Fruit fly (Drosophila melanogaster): ENCODE data around the gene ifc.

The ifc gene

DNA sequence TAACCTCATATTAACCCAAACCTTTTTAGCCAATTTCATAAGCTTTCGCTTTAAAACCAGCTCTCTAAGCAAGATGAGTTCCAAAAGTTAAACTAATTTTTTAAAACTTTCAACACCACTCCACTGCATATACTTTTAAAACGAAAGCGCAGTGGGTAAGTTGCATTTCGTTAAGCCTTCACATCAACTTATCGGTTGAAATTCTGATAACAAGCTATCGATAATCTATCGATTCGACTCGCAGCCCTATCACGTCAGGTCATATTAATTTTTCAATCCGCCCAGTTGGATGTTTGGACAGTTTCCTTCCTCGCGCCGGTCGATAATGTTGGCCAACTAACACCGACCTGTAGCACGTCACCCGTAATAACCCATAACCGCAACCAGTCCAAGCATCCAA, at the start of gene ifc (continued):
- TF ChIP-seq HLHmδ (GFP tag; optimal IDR thresholded peaks at IDR 0.05): peak; percentile 19
- no peak for TF ChIP-seq CG11560 (tag; IDR thresholded peaks at IDR 0.05)
- TF ChIP-seq unpg (GFP tag; optimal IDR thresholded peaks at IDR 0.05): peak; percentile 42
- TF ChIP-seq nmo (GFP tag; optimal IDR thresholded peaks at IDR 0.05): peak; percentile 76
- no peak for TF ChIP-seq org-1 (GFP tag; optimal IDR thresholded peaks at IDR 0.05)
- TF ChIP-seq sima (GFP tag; optimal IDR thresholded peaks at IDR 0.05): no peak
- no peak for TF ChIP-seq row (GFP tag; IDR thresholded peaks at IDR 0.05)
- peak; percentile 69 for TF ChIP-seq ERR (GFP tag; optimal IDR thresholded peaks at IDR 0.05)
- TF ChIP-seq Hmr (GFP tag; optimal IDR thresholded peaks at IDR 0.05): peak; percentile 73
- TF ChIP-seq CG3281 (GFP tag; optimal IDR thresholded peaks at IDR 0.05): peak; percentile 50
- TF ChIP-seq Aef1 (GFP tag; IDR thresholded peaks at IDR 0.05): no peak
- TF ChIP-seq CG18262 (tag; optimal IDR thresholded peaks at IDR 0.05): peak; percentile 50
- TF ChIP-seq gsb (GFP tag; IDR thresholded peaks at IDR 0.05): no peak
- peak; percentile 67 for TF ChIP-seq Xbp1 (GFP tag; optimal IDR thresholded peaks at IDR 0.05)
- TF ChIP-seq usp (GFP tag; optimal IDR thresholded peaks at IDR 0.05): no peak
- TF ChIP-seq CG13424 (tag; optimal IDR thresholded peaks at IDR 0.05): peak; percentile 60
- TF ChIP-seq toy (GFP tag; IDR thresholded peaks at IDR 0.05): no peak
- no peak for TF ChIP-seq tup (GFP tag; optimal IDR thresholded peaks at IDR 0.05)
- peak; percentile 41 for TF ChIP-seq pnt (GFP tag; optimal IDR thresholded peaks at IDR 0.05)
- TF ChIP-seq CG14050 (GFP tag; IDR thresholded peaks at IDR 0.05): no peak
- TF ChIP-seq Dip3 (GFP tag; optimal IDR thresholded peaks at IDR 0.05): peak; percentile 51
- TF ChIP-seq Oli (tag; optimal IDR thresholded peaks at IDR 0.05): peak; percentile 23
- peak; percentile 59 for TF ChIP-seq CG1602 (GFP tag; optimal IDR thresholded peaks at IDR 0.05)
- TF ChIP-seq maf-S (GFP tag; optimal IDR thresholded peaks at IDR 0.05): peak; percentile 43
- TF ChIP-seq CG4282 (GFP tag; optimal IDR thresholded peaks at IDR 0.05): peak; percentile 36
- peak; percentile 51 for TF ChIP-seq CG1792 (GFP tag; optimal IDR thresholded peaks at IDR 0.05)
- no peak for TF ChIP-seq Rfx (GFP tag; IDR thresholded peaks at IDR 0.05)
- TF ChIP-seq Kr (GFP tag; optimal IDR thresholded peaks at IDR 0.05): no peak
- peak; percentile 85 for TF ChIP-seq CG15514 (GFP tag; optimal IDR thresholded peaks at IDR 0.05)
- TF ChIP-seq CG11085 (GFP tag; IDR thresholded peaks at IDR 0.05): no peak
- no peak for TF ChIP-seq wor (GFP tag; IDR thresholded peaks at IDR 0.05)
- TF ChIP-seq CG1603 (tag; optimal IDR thresholded peaks at IDR 0.05): peak; percentile 91
- no peak for TF ChIP-seq zen2 (GFP tag; IDR thresholded peaks at IDR 0.05; ENCODE audit: partially characterized antibody)
- TF ChIP-seq CG1529 (GFP tag; optimal IDR thresholded peaks at IDR 0.05): no peak
- TF ChIP-seq Med (GFP tag): peak; percentile 94
- no peak for TF ChIP-seq amos (GFP tag; IDR thresholded peaks at IDR 0.05; ENCODE audit: partially characterized antibody)
- TF ChIP-seq Drgx (GFP tag; IDR thresholded peaks at IDR 0.05): no peak
- peak; percentile 64 for TF ChIP-seq CG2678 (tag; optimal IDR thresholded peaks at IDR 0.05)
- TF ChIP-seq B-H1 (GFP tag; IDR thresholded peaks at IDR 0.05): no peak
- peak; percentile 39 for TF ChIP-seq CG12744 (GFP tag; optimal IDR thresholded peaks at IDR 0.05)
- TF ChIP-seq CG7372 (GFP tag; IDR thresholded peaks at IDR 0.05): no peak
- TF ChIP-seq chinmo (GFP tag; IDR thresholded peaks at IDR 0.05; ENCODE audit: partially characterized antibody): no peak
- TF ChIP-seq CG31224 (GFP tag; IDR thresholded peaks at IDR 0.05): no peak
- peak; percentile 51 for TF ChIP-seq CG4424 (GFP tag; optimal IDR thresholded peaks at IDR 0.05)
- TF ChIP-seq da (GFP tag; optimal IDR thresholded peaks at IDR 0.05): no peak
- no peak for TF ChIP-seq CG15011 (GFP tag; optimal IDR thresholded peaks at IDR 0.05)
- peak; percentile 27 for TF ChIP-seq fd96Cb (tag; optimal IDR thresholded peaks at IDR 0.05)
- peak; percentile 44 for TF ChIP-seq PHDP (tag; optimal IDR thresholded peaks at IDR 0.05)
- TF ChIP-seq crol (GFP tag; IDR thresholded peaks at IDR 0.05): no peak
- TF ChIP-seq CG11247 (GFP tag; IDR thresholded peaks at IDR 0.05): no peak
- no peak for TF ChIP-seq Dbx (GFP tag; IDR thresholded peaks at IDR 0.05)
- TF ChIP-seq Fer3 (tag; optimal IDR thresholded peaks at IDR 0.05): peak; percentile 64

All from whole organism, embryonic.